Fruit fly (Drosophila melanogaster): ENCODE results near the gene Lcp65Ab2.

Gene Lcp65Ab2

DNA sequence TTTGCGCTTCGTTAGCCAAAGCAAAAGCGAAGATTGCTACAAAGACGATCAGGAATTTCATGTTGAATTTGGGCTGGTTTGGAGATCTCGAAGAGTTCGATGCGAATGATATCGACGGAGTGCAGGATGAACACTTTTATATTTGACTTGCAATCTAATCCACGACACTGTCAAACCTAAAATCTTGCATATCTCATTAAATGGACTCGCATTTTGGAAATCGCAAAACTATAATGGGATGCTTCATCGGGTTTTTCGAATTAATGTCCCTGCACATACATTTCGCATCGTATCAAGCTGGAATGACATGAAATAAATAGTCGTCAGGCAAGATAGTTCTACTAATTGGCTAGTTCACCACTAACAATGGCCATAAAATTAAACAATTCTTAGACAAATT lies 8.5 kb upstream of the Lcp65Ab2 start, which contains the start of gene Lcp65Ae:
Gene Lcp65Ae (minus strand): TSS at position 101 of the 400 bp plus-strand sequence.
- TF ChIP-seq Myc (optimal IDR thresholded peaks at IDR 0.05) (no peak), psq (GFP tag; optimal IDR thresholded peaks at IDR 0.05) (no peak), Hr78 (GFP tag; optimal IDR thresholded peaks at IDR 0.05) (no peak), ey (GFP tag; optimal IDR thresholded peaks at IDR 0.05) (no peak), dsf (GFP tag; optimal IDR thresholded peaks at IDR 0.05; ENCODE audit: borderline replicate concordance) (no peak), h (GFP tag; optimal IDR thresholded peaks at IDR 0.05) (no peak), rgr (GFP tag; optimal IDR thresholded peaks at IDR 0.05) (no peak), woc (GFP tag; optimal IDR thresholded peaks at IDR 0.05) (no peak), Abd-B (GFP tag; optimal IDR thresholded peaks at IDR 0.05) (no peak)

DNA sequence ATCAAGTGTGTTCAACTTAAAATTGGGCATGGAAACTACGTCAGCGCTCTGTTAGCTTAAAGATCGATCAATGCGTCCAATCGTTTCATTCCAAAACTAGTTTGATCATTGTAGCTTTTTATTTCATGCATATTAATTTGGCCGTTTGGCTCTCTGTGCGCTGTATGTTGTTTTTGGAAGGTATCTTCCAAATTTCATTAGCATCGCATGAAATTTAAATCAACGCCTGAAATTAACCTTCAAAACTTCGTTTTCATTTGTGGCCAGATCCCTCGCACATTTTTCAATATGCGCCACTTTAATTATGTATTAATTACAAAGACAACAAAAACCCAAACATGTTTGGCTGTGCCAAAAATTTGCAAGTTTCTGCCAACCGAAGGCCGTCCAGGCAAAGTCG lies 7.9 kb upstream of the Lcp65Ab2 start:
- TF ChIP-seq jim (GFP tag; optimal IDR thresholded peaks at IDR 0.05) (no peak), HLH106 (tag; optimal IDR thresholded peaks at IDR 0.05) (no peak), tai (GFP tag; optimal IDR thresholded peaks at IDR 0.05) (no peak), Dfd (GFP tag; optimal IDR thresholded peaks at IDR 0.05) (no peak), h (GFP tag; optimal IDR thresholded peaks at IDR 0.05) (no peak), Vsx2 (GFP tag; optimal IDR thresholded peaks at IDR 0.05; ENCODE audit: partially characterized antibody) (no peak), sage (GFP tag; optimal IDR thresholded peaks at IDR 0.05) (no peak), Hnf4 (GFP tag; optimal IDR thresholded peaks at IDR 0.05) (no peak), OdsH (GFP tag; optimal IDR thresholded peaks at IDR 0.05) (no peak), Myc (optimal IDR thresholded peaks at IDR 0.05) (no peak)

DNA sequence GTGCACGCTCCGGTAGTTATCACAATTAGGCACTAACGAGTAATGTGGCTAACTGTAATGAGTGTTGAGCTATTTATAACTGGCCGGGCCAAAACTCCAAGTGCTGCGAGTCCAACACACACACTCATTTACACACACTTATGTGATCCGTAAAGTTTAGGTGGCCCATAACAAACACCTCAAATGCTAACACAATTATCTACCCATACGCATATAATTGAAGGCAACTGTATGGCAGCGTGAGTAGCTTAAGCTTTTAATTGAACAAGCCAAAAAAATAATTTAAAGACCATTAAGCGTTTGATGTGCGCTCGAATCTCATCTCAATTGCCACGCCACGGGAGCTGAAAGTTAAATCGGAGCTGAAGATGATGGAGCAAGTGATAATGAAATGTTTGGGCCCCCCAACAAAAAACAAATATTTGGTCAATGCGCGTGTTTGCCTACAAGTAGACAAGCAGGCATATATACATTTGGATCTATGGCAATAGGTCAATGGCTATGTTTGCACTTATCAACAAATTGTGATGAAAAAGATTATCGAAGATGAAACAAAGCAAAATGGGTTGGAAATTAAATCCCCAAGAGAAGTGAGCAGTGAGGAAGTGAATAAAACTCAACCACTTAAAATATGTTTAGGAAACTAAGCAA lies 6.4 kb upstream of the Lcp65Ab2 start, which contains the start of gene Cpr65Av:
Gene Cpr65Av (minus strand): TSS at position 51 of the 651 bp plus-strand sequence.
- TF ChIP-seq HLH106 (tag; optimal IDR thresholded peaks at IDR 0.05), result no peak
- TF ChIP-seq Hnf4 (GFP tag; optimal IDR thresholded peaks at IDR 0.05), result no peak
- TF ChIP-seq foxo (GFP tag; optimal IDR thresholded peaks at IDR 0.05), result no peak
- no peak for TF ChIP-seq woc (GFP tag; optimal IDR thresholded peaks at IDR 0.05)
- TF ChIP-seq Vsx2 (GFP tag; optimal IDR thresholded peaks at IDR 0.05; ENCODE audit: partially characterized antibody), result no peak
- TF ChIP-seq usp (GFP tag; optimal IDR thresholded peaks at IDR 0.05), result no peak
- no peak for TF ChIP-seq sage (GFP tag; optimal IDR thresholded peaks at IDR 0.05)
- no peak for TF ChIP-seq rgr (GFP tag; optimal IDR thresholded peaks at IDR 0.05)
- no peak for TF ChIP-seq CG32264 (GFP tag; optimal IDR thresholded peaks at IDR 0.05)
- no peak for TF ChIP-seq Rel (GFP tag; optimal IDR thresholded peaks at IDR 0.05)
- TF ChIP-seq Rel (tag; optimal IDR thresholded peaks at IDR 0.05), result no peak

DNA sequence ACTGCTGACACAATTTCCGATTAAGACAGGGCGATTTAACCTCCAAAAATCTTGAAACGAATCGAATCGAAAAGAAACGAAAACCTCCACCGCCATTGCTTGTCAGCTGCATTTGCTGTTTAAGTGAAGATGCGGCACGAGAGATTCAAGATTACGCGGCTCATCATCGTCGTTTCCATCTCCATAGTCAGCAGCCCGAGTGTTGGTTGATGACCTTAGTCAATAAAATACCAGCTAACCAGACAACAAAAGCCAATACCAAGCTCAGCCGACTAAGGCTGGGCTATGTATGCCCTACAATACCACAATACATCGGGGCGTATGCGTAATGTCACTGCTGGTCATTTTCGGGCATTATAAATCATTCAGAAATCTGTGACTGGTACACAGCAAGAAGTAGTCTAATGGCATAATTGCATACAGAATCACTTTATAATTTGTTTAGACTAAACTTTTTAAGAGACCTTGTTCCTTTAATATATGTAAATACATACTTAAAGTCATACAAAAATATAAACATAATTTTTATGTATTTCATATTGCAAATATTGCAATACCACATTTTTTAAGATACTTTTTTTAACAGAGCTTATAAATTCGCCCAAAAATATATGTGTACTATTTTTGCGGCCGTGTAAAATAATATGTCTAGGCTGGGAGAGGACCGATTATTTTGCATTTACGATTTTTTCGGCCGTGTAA lies 5.6 kb upstream of the Lcp65Ab2 start:
- TF ChIP-seq HLH106 (tag; optimal IDR thresholded peaks at IDR 0.05) (no peak), Hnf4 (GFP tag; optimal IDR thresholded peaks at IDR 0.05) (no peak), tai (GFP tag; optimal IDR thresholded peaks at IDR 0.05) (no peak), jim (GFP tag; optimal IDR thresholded peaks at IDR 0.05) (no peak), N (GFP tag; optimal IDR thresholded peaks at IDR 0.05) (no peak), woc (GFP tag; optimal IDR thresholded peaks at IDR 0.05) (no peak), psq (GFP tag; optimal IDR thresholded peaks at IDR 0.05) (no peak), fru (GFP tag; optimal IDR thresholded peaks at IDR 0.05) (no peak), Mio (GFP tag; optimal IDR thresholded peaks at IDR 0.05) (no peak), dsf (GFP tag; optimal IDR thresholded peaks at IDR 0.05; ENCODE audit: borderline replicate concordance) (no peak)

DNA sequence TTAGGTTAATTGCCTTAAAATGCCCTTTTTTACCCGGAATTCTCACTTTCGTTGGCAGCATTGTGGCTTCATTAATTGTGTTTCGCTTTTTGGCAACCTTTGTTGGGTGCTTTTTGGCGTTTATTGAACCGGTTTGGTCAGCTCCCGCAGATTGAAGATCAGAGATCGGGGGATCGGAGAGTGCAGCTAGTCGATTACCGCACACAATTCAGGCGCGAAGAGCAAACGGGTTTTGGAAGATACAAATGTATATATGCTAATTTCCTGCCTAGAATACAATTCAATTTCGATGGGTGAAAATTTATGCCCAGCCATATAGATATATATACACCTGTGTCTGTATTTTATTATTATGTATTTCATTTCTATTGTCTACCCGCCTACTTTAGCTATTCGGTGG lies 4.9 kb upstream of the Lcp65Ab2 start:
- no peak for TF ChIP-seq ey (GFP tag; optimal IDR thresholded peaks at IDR 0.05)
- TF ChIP-seq Hr78 (GFP tag; optimal IDR thresholded peaks at IDR 0.05), result no peak
- TF ChIP-seq CG9705 (GFP tag; optimal IDR thresholded peaks at IDR 0.05), result no peak
- TF ChIP-seq dl (GFP tag; optimal IDR thresholded peaks at IDR 0.05; ENCODE audit: insufficient read depth in 1 of 2, partially characterized antibody in 2 of 2), result no peak
- peak; percentile 63 for TF ChIP-seq Vsx2 (GFP tag; optimal IDR thresholded peaks at IDR 0.05; ENCODE audit: partially characterized antibody)
- peak; percentile 15 for TF ChIP-seq Dif (GFP tag; optimal IDR thresholded peaks at IDR 0.05; ENCODE audit: partially characterized antibody)
- TF ChIP-seq woc (GFP tag; optimal IDR thresholded peaks at IDR 0.05), result no peak
- TF ChIP-seq OdsH (GFP tag; optimal IDR thresholded peaks at IDR 0.05), result no peak
- TF ChIP-seq Myc (optimal IDR thresholded peaks at IDR 0.05), result no peak
- TF ChIP-seq usp (GFP tag; optimal IDR thresholded peaks at IDR 0.05), result no peak
- TF ChIP-seq tai (GFP tag; optimal IDR thresholded peaks at IDR 0.05), result no peak
- no peak for TF ChIP-seq br (GFP tag; optimal IDR thresholded peaks at IDR 0.05)
- TF ChIP-seq sv (GFP tag; optimal IDR thresholded peaks at IDR 0.05), result no peak
- no peak for TF ChIP-seq Jra (GFP tag; optimal IDR thresholded peaks at IDR 0.05)
- TF ChIP-seq rgr (GFP tag; optimal IDR thresholded peaks at IDR 0.05), result no peak
